Fruit fly (Drosophila melanogaster): ENCODE results near the gene CG45307.

Gene CG45307

DNA sequence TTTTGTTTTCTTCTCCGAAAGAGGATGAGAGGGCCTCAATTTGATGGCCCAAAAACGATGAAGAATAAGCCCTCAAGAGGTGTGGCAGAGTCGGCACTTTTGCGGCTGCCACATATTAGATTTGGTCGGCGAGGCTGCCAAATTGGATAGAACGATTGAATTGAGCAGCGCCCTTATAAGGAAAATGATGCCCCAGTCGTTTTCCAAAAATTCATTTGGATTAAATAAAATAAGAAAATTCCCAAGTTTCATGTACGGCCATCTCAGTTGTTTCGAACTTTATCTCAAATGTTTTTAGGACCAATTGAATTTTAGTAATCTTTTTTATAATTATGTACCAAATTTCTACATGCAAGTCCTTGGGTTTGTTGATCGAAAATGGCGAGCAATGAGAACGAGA is at the start of gene CG45307, which contains the start of gene CG12438:
Gene CG45307 (minus strand): TSS at position 101 of the 400 bp plus-strand sequence.
Gene CG12438 (plus strand): TSS at position 264 of the 400 bp plus-strand sequence.
- TF ChIP-seq CG5204 (GFP tag; optimal IDR thresholded peaks at IDR 0.05) (no peak), Clk (GFP tag; optimal IDR thresholded peaks at IDR 0.05) (no peak), Crg-1 (GFP tag; optimal IDR thresholded peaks at IDR 0.05) (no peak), cic (GFP tag; optimal IDR thresholded peaks at IDR 0.05) (no peak), toe (GFP tag; optimal IDR thresholded peaks at IDR 0.05) (no peak), ovo (GFP tag; optimal IDR thresholded peaks at IDR 0.05) (no peak), Mnt (GFP tag; optimal IDR thresholded peaks at IDR 0.05) (no peak), CG12768 (GFP tag; optimal IDR thresholded peaks at IDR 0.05) (no peak), CG7045 (GFP tag; optimal IDR thresholded peaks at IDR 0.05) (no peak), tj (GFP tag; optimal IDR thresholded peaks at IDR 0.05) (no peak)

DNA sequence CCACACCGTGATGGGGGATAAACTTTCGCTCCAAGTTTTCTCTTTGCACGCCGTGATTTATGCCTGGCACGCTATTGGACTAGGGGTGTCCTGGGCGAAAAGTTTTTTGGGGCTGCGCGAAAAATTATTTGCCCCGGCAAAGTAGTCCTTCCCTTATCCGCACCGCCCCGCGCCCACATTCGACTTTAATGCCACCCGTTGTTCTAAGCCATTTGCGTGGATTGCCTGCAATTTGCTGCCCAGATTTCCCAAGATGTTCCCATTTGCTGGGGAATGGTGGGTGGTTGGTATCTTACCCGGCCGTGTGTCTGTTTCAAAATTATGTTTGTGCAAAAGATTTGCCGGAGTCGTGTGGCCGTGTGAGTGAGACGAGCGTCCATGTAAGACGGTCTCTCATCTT is 47.1 kb upstream of the CG45307 start:
- no peak for TF ChIP-seq CG14711 (tag; optimal IDR thresholded peaks at IDR 0.05)
- TF ChIP-seq CG12768 (GFP tag; optimal IDR thresholded peaks at IDR 0.05), result no peak
- no peak for TF ChIP-seq CG33017 (tag; optimal IDR thresholded peaks at IDR 0.05)
- TF ChIP-seq cic (GFP tag; optimal IDR thresholded peaks at IDR 0.05), result no peak
- TF ChIP-seq ovo (GFP tag; optimal IDR thresholded peaks at IDR 0.05), result no peak
- TF ChIP-seq Crg-1 (GFP tag; optimal IDR thresholded peaks at IDR 0.05), result no peak
- no peak for TF ChIP-seq CG7045 (GFP tag; optimal IDR thresholded peaks at IDR 0.05)
- TF ChIP-seq CG1620 (GFP tag; optimal IDR thresholded peaks at IDR 0.05), result no peak
- TF ChIP-seq cnc (optimal IDR thresholded peaks at IDR 0.05), result no peak
- TF ChIP-seq CG5204 (GFP tag; optimal IDR thresholded peaks at IDR 0.05), result no peak
- no peak for TF ChIP-seq bab1 (GFP tag; optimal IDR thresholded peaks at IDR 0.05)
- no peak for TF ChIP-seq toe (GFP tag; optimal IDR thresholded peaks at IDR 0.05)
- no peak for TF ChIP-seq CG11617 (GFP tag; optimal IDR thresholded peaks at IDR 0.05)
- TF ChIP-seq tj (GFP tag; optimal IDR thresholded peaks at IDR 0.05), result no peak
- TF ChIP-seq Hr96 (GFP tag; optimal IDR thresholded peaks at IDR 0.05), result no peak
- no peak for TF ChIP-seq kay (GFP tag; ENCODE audit: borderline replicate concordance)
- TF ChIP-seq Mnt (GFP tag; optimal IDR thresholded peaks at IDR 0.05), result no peak

DNA sequence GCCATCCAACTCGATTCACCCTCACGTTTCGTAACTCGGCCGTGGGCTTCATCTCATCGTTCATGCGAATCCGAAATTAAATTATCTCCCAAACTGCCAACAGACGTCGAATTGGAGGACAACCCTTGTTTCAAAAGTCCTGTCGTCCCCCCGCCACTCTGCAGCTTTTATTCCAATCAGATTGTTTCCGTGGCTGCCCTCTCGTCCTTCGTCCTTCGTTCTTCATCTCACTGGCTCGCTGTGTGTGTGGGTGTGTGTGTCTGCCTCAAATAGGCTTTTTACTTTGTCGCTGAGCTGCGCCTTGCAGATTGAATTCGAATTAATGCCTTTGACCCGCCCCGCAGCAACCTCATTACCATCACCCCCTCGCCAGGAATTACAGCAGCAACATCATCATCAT is 42.2 kb upstream of the CG45307 start:
- TF ChIP-seq CG14711 (tag; optimal IDR thresholded peaks at IDR 0.05) (no peak), CG33017 (tag; optimal IDR thresholded peaks at IDR 0.05) (no peak), CG7045 (GFP tag; optimal IDR thresholded peaks at IDR 0.05) (no peak), toe (GFP tag; optimal IDR thresholded peaks at IDR 0.05) (no peak), CG1620 (GFP tag; optimal IDR thresholded peaks at IDR 0.05) (no peak), cic (GFP tag; optimal IDR thresholded peaks at IDR 0.05) (no peak), ovo (GFP tag; optimal IDR thresholded peaks at IDR 0.05) (no peak), bab1 (GFP tag; optimal IDR thresholded peaks at IDR 0.05) (no peak), CG5204 (GFP tag; optimal IDR thresholded peaks at IDR 0.05) (no peak), tj (GFP tag; optimal IDR thresholded peaks at IDR 0.05) (no peak), pad (GFP tag; optimal IDR thresholded peaks at IDR 0.05) (no peak)

DNA sequence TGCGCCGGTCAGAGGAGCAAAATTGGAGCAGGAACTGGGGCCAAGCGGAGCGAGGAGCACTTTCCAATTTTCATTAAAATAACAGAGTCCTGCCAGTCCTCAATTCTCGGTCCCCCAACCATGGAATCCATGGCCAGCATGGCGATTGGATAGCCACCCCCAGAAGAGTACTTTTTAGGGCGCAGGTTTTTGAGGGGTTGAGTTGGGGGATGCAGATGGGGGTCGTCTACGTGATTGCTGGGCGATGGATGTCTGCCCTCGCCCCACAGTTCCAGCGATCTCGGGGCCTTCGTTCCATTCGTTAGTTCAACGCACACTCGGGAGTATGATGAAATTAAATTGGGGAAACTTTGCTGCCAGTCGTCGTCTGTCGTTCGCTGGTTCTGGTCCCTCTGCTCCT is 39.8 kb upstream of the CG45307 start:
- TF ChIP-seq Mnt (GFP tag; optimal IDR thresholded peaks at IDR 0.05) (no peak), CG14711 (tag; optimal IDR thresholded peaks at IDR 0.05) (no peak), tj (GFP tag; optimal IDR thresholded peaks at IDR 0.05) (no peak)

DNA sequence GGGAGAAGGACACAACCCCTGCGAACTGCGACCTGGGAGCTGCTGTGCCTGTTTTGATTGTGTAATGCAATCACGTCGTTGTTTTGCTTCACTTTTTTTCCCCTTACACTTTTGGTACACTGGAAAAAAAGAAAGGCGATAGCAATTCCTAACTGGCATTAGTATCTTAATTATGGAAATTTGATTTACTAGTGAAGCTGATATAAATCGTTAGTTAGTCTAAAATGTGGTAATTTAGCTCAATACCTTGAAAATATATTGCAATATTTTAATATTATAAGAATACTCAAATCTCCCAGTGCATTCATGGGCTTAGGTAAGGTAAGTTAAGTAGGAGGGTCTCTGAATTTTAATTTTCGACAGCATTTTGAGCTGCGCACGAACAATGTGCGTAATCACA is 35.7 kb upstream of the CG45307 start:
- TF ChIP-seq bab1 (GFP tag; optimal IDR thresholded peaks at IDR 0.05), result no peak
- TF ChIP-seq ovo (GFP tag; optimal IDR thresholded peaks at IDR 0.05), result no peak
- no peak for TF ChIP-seq CG7101 (tag; optimal IDR thresholded peaks at IDR 0.05)
- no peak for TF ChIP-seq Clk (GFP tag; optimal IDR thresholded peaks at IDR 0.05)

dm6 chr2L:8784731-8785130 is 32.8 kb upstream of the CG45307 start:
- no peak for TF ChIP-seq ovo (GFP tag; optimal IDR thresholded peaks at IDR 0.05)
- TF ChIP-seq CG14711 (tag; optimal IDR thresholded peaks at IDR 0.05), result no peak
- no peak for TF ChIP-seq Crg-1 (GFP tag; optimal IDR thresholded peaks at IDR 0.05)
- no peak for TF ChIP-seq CG7045 (GFP tag; optimal IDR thresholded peaks at IDR 0.05)
- no peak for TF ChIP-seq toe (GFP tag; optimal IDR thresholded peaks at IDR 0.05)
- no peak for TF ChIP-seq CG11617 (GFP tag; optimal IDR thresholded peaks at IDR 0.05)
- no peak for TF ChIP-seq Hr96 (GFP tag; optimal IDR thresholded peaks at IDR 0.05)
- no peak for TF ChIP-seq CG12768 (GFP tag; optimal IDR thresholded peaks at IDR 0.05)
- TF ChIP-seq cnc (optimal IDR thresholded peaks at IDR 0.05), result no peak
- no peak for TF ChIP-seq Clk (GFP tag; optimal IDR thresholded peaks at IDR 0.05)

DNA sequence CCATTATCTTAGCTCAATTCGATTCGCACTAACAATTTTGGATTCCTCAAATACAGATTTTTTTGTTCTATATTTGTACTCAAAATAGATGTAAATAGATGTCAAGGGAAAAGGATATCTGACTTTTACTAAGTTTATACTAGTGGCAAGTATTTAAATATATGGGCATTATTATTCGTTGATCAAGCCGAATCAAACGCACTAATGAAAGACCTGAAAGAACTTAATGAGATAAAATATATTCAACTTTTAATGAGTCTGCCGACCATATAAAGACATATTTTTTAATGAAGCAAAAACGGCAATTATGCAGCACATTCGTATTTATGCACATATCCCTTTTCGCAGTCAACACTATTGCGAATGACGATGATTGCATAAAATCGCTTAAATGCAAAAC is 30.5 kb upstream of the CG45307 start, which contains the start of gene CG42710:
Gene CG42710 (minus strand): TSS at position 101 of the 400 bp plus-strand sequence.
- no peak for TF ChIP-seq Crg-1 (GFP tag; optimal IDR thresholded peaks at IDR 0.05)
- TF ChIP-seq CG14711 (tag; optimal IDR thresholded peaks at IDR 0.05), result no peak
- no peak for TF ChIP-seq tj (GFP tag; optimal IDR thresholded peaks at IDR 0.05)
- TF ChIP-seq ovo (GFP tag; optimal IDR thresholded peaks at IDR 0.05), result no peak
- no peak for TF ChIP-seq kay (GFP tag; ENCODE audit: borderline replicate concordance)
- TF ChIP-seq bab1 (GFP tag; optimal IDR thresholded peaks at IDR 0.05), result no peak
- TF ChIP-seq CG11617 (GFP tag; optimal IDR thresholded peaks at IDR 0.05), result no peak
- no peak for TF ChIP-seq CG1620 (GFP tag; optimal IDR thresholded peaks at IDR 0.05)
- TF ChIP-seq cnc (optimal IDR thresholded peaks at IDR 0.05), result no peak
- TF ChIP-seq CG33017 (tag; optimal IDR thresholded peaks at IDR 0.05), result no peak
- no peak for TF ChIP-seq CG12768 (GFP tag; optimal IDR thresholded peaks at IDR 0.05)
- TF ChIP-seq Clk (GFP tag; optimal IDR thresholded peaks at IDR 0.05), result no peak
- TF ChIP-seq toe (GFP tag; optimal IDR thresholded peaks at IDR 0.05), result no peak
- no peak for TF ChIP-seq pad (GFP tag; optimal IDR thresholded peaks at IDR 0.05)
- TF ChIP-seq cic (GFP tag; optimal IDR thresholded peaks at IDR 0.05), result no peak
- TF ChIP-seq CG5204 (GFP tag; optimal IDR thresholded peaks at IDR 0.05), result no peak
- no peak for TF ChIP-seq CG7045 (GFP tag; optimal IDR thresholded peaks at IDR 0.05)
- no peak for TF ChIP-seq CG7101 (tag; optimal IDR thresholded peaks at IDR 0.05)
- TF ChIP-seq Mnt (GFP tag; optimal IDR thresholded peaks at IDR 0.05), result no peak
